Fruit fly (Drosophila melanogaster): Measurements from ENCODE around the gene CG13455.

CG13455 gene

dm6 chr3L:15494599-15495271 is 1.6 kb upstream of the CG13455 start:
- peak; percentile 25 for TF ChIP-seq Eip78C (GFP tag)
- TF ChIP-seq CG16779 (tag; optimal IDR thresholded peaks at IDR 0.05): no peak
- TF ChIP-seq svp (GFP tag): no peak
- peak; percentile 13 for TF ChIP-seq vri (GFP tag; optimal IDR thresholded peaks at IDR 0.05)
- peak; percentile 6 for TF ChIP-seq fkh (GFP tag; optimal IDR thresholded peaks at IDR 0.05)
- no peak for TF ChIP-seq CG6276 (GFP tag; optimal IDR thresholded peaks at IDR 0.05)

- TF ChIP-seq Met (GFP tag; optimal IDR thresholded peaks at IDR 0.05) (no peak), OdsH (GFP tag; optimal IDR thresholded peaks at IDR 0.05) (no peak), Lpt (GFP tag; optimal IDR thresholded peaks at IDR 0.05) (no peak), CG11762 (GFP tag; optimal IDR thresholded peaks at IDR 0.05; ENCODE audit: insufficient read depth) (no peak), Eip78C (GFP tag) (no peak), esn (GFP tag; optimal IDR thresholded peaks at IDR 0.05) (no peak)
These were observed 925 bp upstream of the CG13455 start, which contains the start of gene CG12355 for dm6 chr3L:15495449-15495848. Gene CG12355 (minus strand): TSS chr3L:15495549.

dm6 chr3L:15497902-15498301 is 1.5 kb downstream of the CG13455 start, which contains the start of gene CG7276:
Gene CG7276 (plus strand): TSS chr3L:15498202.
- TF ChIP-seq Eip93F (GFP tag; optimal IDR thresholded peaks at IDR 0.05): no peak
- TF ChIP-seq CG6792 (GFP tag; optimal IDR thresholded peaks at IDR 0.05): no peak
- TF ChIP-seq CG7368 (GFP tag; optimal IDR thresholded peaks at IDR 0.05): no peak
- no peak for TF ChIP-seq CG3032 (tag; optimal IDR thresholded peaks at IDR 0.05)

- no peak for TF ChIP-seq Lpt (GFP tag; optimal IDR thresholded peaks at IDR 0.05)
- no peak for TF ChIP-seq CG8319 (GFP tag; optimal IDR thresholded peaks at IDR 0.05)
- TF ChIP-seq CG16779 (tag; optimal IDR thresholded peaks at IDR 0.05): no peak
- TF ChIP-seq OdsH (GFP tag; optimal IDR thresholded peaks at IDR 0.05): no peak
- TF ChIP-seq Smox (GFP tag; optimal IDR thresholded peaks at IDR 0.05): no peak
- no peak for TF ChIP-seq CG6792 (GFP tag; optimal IDR thresholded peaks at IDR 0.05)
- TF ChIP-seq Met (GFP tag; optimal IDR thresholded peaks at IDR 0.05): no peak
- TF ChIP-seq Hr39 (GFP tag; optimal IDR thresholded peaks at IDR 0.05): no peak
- TF ChIP-seq CG3032 (tag; optimal IDR thresholded peaks at IDR 0.05): no peak
- TF ChIP-seq Ets21C (GFP tag; optimal IDR thresholded peaks at IDR 0.05): no peak
- no peak for TF ChIP-seq achi (GFP tag; optimal IDR thresholded peaks at IDR 0.05)
- no peak for TF ChIP-seq Eip93F (GFP tag; optimal IDR thresholded peaks at IDR 0.05)
- no peak for TF ChIP-seq Ets96B (tag; optimal IDR thresholded peaks at IDR 0.05)
- no peak for TF ChIP-seq Gug (GFP tag; IDR thresholded peaks at IDR 0.05)
- TF ChIP-seq Eip75B (GFP tag; optimal IDR thresholded peaks at IDR 0.05): no peak
- TF ChIP-seq acj6 (GFP tag; optimal IDR thresholded peaks at IDR 0.05): no peak
These were observed 2.4 kb downstream of the CG13455 start, which contains the start of gene CG7275 for dm6 chr3L:15498745-15499144. Gene CG7275 (plus strand): TSS chr3L:15498959.

dm6 chr3L:15500813-15501645 is 4.7 kb downstream of the CG13455 start, which contains the start of gene CG7272:
Gene CG7272 (plus strand): TSS chr3L:15500938.
- TF ChIP-seq Ets21C (GFP tag; optimal IDR thresholded peaks at IDR 0.05) (no peak), spab (GFP tag; optimal IDR thresholded peaks at IDR 0.05) (no peak), Sox102F (GFP tag; optimal IDR thresholded peaks at IDR 0.05) (no peak), Lpt (GFP tag; optimal IDR thresholded peaks at IDR 0.05) (peak; percentile 28), CG6276 (GFP tag; optimal IDR thresholded peaks at IDR 0.05) (no peak), CG6163 (GFP tag; IDR thresholded peaks at IDR 0.05) (peak; percentile 48; the same call in 2 of the 3 replicates), Met (GFP tag; optimal IDR thresholded peaks at IDR 0.05) (no peak), vri (GFP tag; optimal IDR thresholded peaks at IDR 0.05) (peak; percentile 26), CG8319 (GFP tag; optimal IDR thresholded peaks at IDR 0.05) (no peak), net (GFP tag; optimal IDR thresholded peaks at IDR 0.05) (no peak), dac (GFP tag; optimal IDR thresholded peaks at IDR 0.05) (no peak), Sox14 (GFP tag; optimal IDR thresholded peaks at IDR 0.05) (peak; percentile 60), CG8632 (GFP tag; optimal IDR thresholded peaks at IDR 0.05) (no peak), fkh (GFP tag; optimal IDR thresholded peaks at IDR 0.05) (peak; percentile 85), svp (GFP tag) (no peak), dsx (GFP tag; optimal IDR thresholded peaks at IDR 0.05; ENCODE audit: poor library complexity, severe bottlenecking) (no peak), CG16779 (tag; optimal IDR thresholded peaks at IDR 0.05) (no peak), CG3919 (GFP tag; optimal IDR thresholded peaks at IDR 0.05) (peak; percentile 51), Smox (GFP tag; optimal IDR thresholded peaks at IDR 0.05) (no peak), Eip93F (GFP tag; optimal IDR thresholded peaks at IDR 0.05) (no peak), CG15336 (GFP tag; IDR thresholded peaks at IDR 0.05) (peak; percentile 15; the same call in 1 of the 2 replicates), CG3032 (tag; optimal IDR thresholded peaks at IDR 0.05) (no peak), CG4318 (GFP tag; optimal IDR thresholded peaks at IDR 0.05) (no peak), eg (GFP tag; IDR thresholded peaks at IDR 0.05) (no peak; the same call in 1 of the 3 replicates), salr (GFP tag; optimal IDR thresholded peaks at IDR 0.05) (no peak), CG1621 (tag; optimal IDR thresholded peaks at IDR 0.05) (no peak), CG7368 (GFP tag; optimal IDR thresholded peaks at IDR 0.05) (no peak), Eip78C (GFP tag) (peak; percentile 68)

Measured in whole organism, prepupa.